Worm (Caenorhabditis elegans): ENCODE results near the gene srh-183.

ce11 chrV:19972984-19973383 is 5.1 kb downstream of the srh-183 start, which contains the start of gene srh-173:
- TF ChIP-seq klf-2 (GFP tag; conservative IDR thresholded peaks at IDR 0.05), result no peak
- no peak for TF ChIP-seq med-1 (GFP tag; optimal IDR thresholded peaks at IDR 0.05; ENCODE audit: insufficient read depth)
- no peak for TF ChIP-seq ref-1 (GFP tag; conservative IDR thresholded peaks at IDR 0.05)
- no peak for TF ChIP-seq flt-1 (GFP tag; IDR thresholded peaks at IDR 0.05)
- no peak for TF ChIP-seq ztf-23 (GFP tag; IDR thresholded peaks at IDR 0.05)
- no peak for TF ChIP-seq T22C8.4 (GFP tag; IDR thresholded peaks at IDR 0.05)
- no peak for TF ChIP-seq ztf-29 (GFP tag; IDR thresholded peaks at IDR 0.05)

All from whole organism, midembryonic.